Fruit fly (Drosophila melanogaster) whole organism, wandering third instar larva: ENCODE measurements around the gene Fum1.

ENCODE experiments used
- CrebA ChIP-seq: fragments of 200-800 bp; sonication (Bioruptor generic); optimal IDR thresholded peaks from 2 replicates; lab custom pipeline; 2016; ENCODE audit warnings: missing biosample characterization, mild to moderate bottlenecking, missing genetic modification characterization, borderline replicate concordance
- Jra ChIP-seq: sonication (Bioruptor generic); optimal IDR thresholded peaks from 2 replicates; lab custom pipeline; 2016; ENCODE audit warnings: missing biosample characterization, missing genetic modification characterization
- Mio ChIP-seq: sonication (Bioruptor generic); optimal IDR thresholded peaks from 2 replicates; lab custom pipeline; 2016; ENCODE audit warnings: missing biosample characterization, missing genetic modification characterization
- fru ChIP-seq: fragments of 200-800 bp; sonication (Bioruptor generic); optimal IDR thresholded peaks from 3 replicates; lab custom pipeline; 2016; ENCODE audit warnings: missing biosample characterization, mild to moderate bottlenecking, missing genetic modification characterization
- h ChIP-seq: fragments of 200-800 bp; sonication (Bioruptor generic); optimal IDR thresholded peaks from 3 replicates; lab custom pipeline; 2016; ENCODE audit warnings: missing biosample characterization, mild to moderate bottlenecking, missing genetic modification characterization
- pan ChIP-seq: fragments of >200 bp; optimal IDR thresholded peaks from 2 replicates; lab custom pipeline; 2017
- psq ChIP-seq: fragments of 200-800 bp; sonication (Bioruptor generic); optimal IDR thresholded peaks from 3 replicates; lab custom pipeline; 2017; ENCODE audit warnings: missing biosample characterization, mild to moderate bottlenecking, missing genetic modification characterization, moderate library complexity
- sage ChIP-seq: fragments of 200-800 bp; sonication (Bioruptor generic); optimal IDR thresholded peaks from 2 replicates; lab custom pipeline; 2016; ENCODE audit warnings: missing biosample characterization, mild to moderate bottlenecking, missing genetic modification characterization
- sv ChIP-seq: fragments of 200-800 bp; sonication (Bioruptor generic); optimal IDR thresholded peaks from 3 replicates; lab custom pipeline; 2016; ENCODE audit warnings: missing biosample characterization, missing genetic modification characterization

dm6 chrX:6673637-6674487 lies 4.4 kb upstream of the Fum1 start, which contains the start of the genes CG3198 and Mcm6:
- TF ChIP-seq Jra (GFP tag; lab: Kevin White, UChicago) (no peak), CrebA (GFP tag; lab: Kevin White, UChicago) (no peak), psq (no peak), fru (GFP tag; lab: Kevin White, UChicago) (no peak), sv (GFP tag; lab: Kevin White, UChicago) (no peak), h (no peak), Mio (GFP tag; lab: Kevin White, UChicago) (no peak), sage (no peak), pan (no peak)
